Fruit fly (Drosophila melanogaster): Measurements from ENCODE around the gene pic.

DNA sequence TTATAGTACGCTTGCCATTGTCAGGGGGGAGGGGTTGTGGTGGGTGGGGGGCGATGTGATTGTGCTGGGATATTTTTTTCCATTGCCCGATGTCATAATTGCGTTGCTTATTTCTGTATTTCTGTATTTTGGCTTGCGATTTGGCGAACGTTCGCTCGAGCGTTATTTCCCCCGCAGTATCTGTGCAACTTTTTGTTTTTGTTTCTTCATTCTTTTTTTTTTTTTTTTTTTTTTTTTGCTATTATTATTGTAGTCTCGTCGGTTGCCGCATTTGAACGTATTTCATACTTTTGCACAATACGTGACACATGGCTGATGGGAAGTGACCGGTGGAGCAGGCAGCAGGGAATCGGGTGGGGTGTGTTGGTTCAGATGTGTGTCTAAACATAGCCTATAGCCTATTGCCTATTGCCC lies 34.4 kb upstream of the pic start:
- no peak for TF ChIP-seq CG8478 (optimal IDR thresholded peaks at IDR 0.05)
- TF ChIP-seq CTCF (optimal IDR thresholded peaks at IDR 0.05), result no peak

Measured in S2 (cell line).